Fruit fly (Drosophila melanogaster): ENCODE measurements around the gene lectin-29Ca.
A peak's percentile ranks its signal among the peaks of the same experiment; 100 is the strongest.

Gene lectin-29Ca

DNA sequence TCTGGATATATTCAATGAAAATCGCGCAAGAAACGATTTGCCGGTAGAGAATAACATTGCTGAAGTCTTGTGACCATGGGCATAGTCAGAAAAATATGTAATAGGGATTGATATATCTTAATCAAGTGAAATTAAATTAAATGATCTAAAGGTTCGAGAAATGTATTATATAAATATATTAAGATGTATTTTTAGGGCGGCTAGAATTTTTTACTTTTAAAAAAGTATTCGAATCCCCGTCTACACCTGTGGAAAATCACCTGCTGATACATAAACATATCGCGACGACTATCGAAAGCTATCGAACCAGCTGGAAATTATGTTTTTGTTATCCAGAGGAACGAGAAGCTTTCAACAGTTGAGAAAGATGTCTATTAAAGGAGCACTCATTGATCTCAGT, 17.4 kb downstream of the lectin-29Ca start, which contains the start of the genes CG13390 and CG17294 (continued):
- TF ChIP-seq dsx (GFP tag; optimal IDR thresholded peaks at IDR 0.05; ENCODE audit: poor library complexity, severe bottlenecking), result peak; percentile 99
- TF ChIP-seq CG15336 (GFP tag; IDR thresholded peaks at IDR 0.05), result peak; percentile 100
- TF ChIP-seq CG11902 (GFP tag; optimal IDR thresholded peaks at IDR 0.05), result peak; percentile 99
- peak; percentile 99 for TF ChIP-seq CG6276 (GFP tag; optimal IDR thresholded peaks at IDR 0.05)
- TF ChIP-seq esn (GFP tag; optimal IDR thresholded peaks at IDR 0.05), result peak; percentile 99
- TF ChIP-seq Eip93F (GFP tag; optimal IDR thresholded peaks at IDR 0.05), result peak; percentile 99
- peak; percentile 98 for TF ChIP-seq Blimp-1 (GFP tag; optimal IDR thresholded peaks at IDR 0.05)
- peak; percentile 99 for TF ChIP-seq Lpt (GFP tag; optimal IDR thresholded peaks at IDR 0.05)
- peak; percentile 100 for TF ChIP-seq CG10631 (GFP tag; optimal IDR thresholded peaks at IDR 0.05)
- TF ChIP-seq CG6163 (GFP tag; IDR thresholded peaks at IDR 0.05), result peak; percentile 100
- TF ChIP-seq acj6 (GFP tag; optimal IDR thresholded peaks at IDR 0.05), result peak; percentile 100
- TF ChIP-seq CG6792 (GFP tag; optimal IDR thresholded peaks at IDR 0.05), result peak; percentile 99
- peak; percentile 99 for TF ChIP-seq cyc (GFP tag; optimal IDR thresholded peaks at IDR 0.05)
- TF ChIP-seq net (GFP tag; optimal IDR thresholded peaks at IDR 0.05), result peak; percentile 99
- TF ChIP-seq fd59A (GFP tag; optimal IDR thresholded peaks at IDR 0.05), result peak; percentile 98
- peak; percentile 99 for TF ChIP-seq CG6854 (GFP tag; optimal IDR thresholded peaks at IDR 0.05)
- peak; percentile 99 for TF ChIP-seq CG11294 (GFP tag; IDR thresholded peaks at IDR 0.05)
- peak; percentile 99 for TF ChIP-seq pdm3 (GFP tag; optimal IDR thresholded peaks at IDR 0.05)
- TF ChIP-seq eg (GFP tag; IDR thresholded peaks at IDR 0.05), result peak; percentile 100
- TF ChIP-seq fkh (GFP tag; optimal IDR thresholded peaks at IDR 0.05), result peak; percentile 95
- TF ChIP-seq Sox14 (GFP tag; optimal IDR thresholded peaks at IDR 0.05), result peak; percentile 98
- TF ChIP-seq CG6808 (GFP tag; optimal IDR thresholded peaks at IDR 0.05), result peak; percentile 99
- peak; percentile 99 for TF ChIP-seq topi (GFP tag; optimal IDR thresholded peaks at IDR 0.05)
- TF ChIP-seq CG31627 (GFP tag; optimal IDR thresholded peaks at IDR 0.05), result peak; percentile 98

DNA sequence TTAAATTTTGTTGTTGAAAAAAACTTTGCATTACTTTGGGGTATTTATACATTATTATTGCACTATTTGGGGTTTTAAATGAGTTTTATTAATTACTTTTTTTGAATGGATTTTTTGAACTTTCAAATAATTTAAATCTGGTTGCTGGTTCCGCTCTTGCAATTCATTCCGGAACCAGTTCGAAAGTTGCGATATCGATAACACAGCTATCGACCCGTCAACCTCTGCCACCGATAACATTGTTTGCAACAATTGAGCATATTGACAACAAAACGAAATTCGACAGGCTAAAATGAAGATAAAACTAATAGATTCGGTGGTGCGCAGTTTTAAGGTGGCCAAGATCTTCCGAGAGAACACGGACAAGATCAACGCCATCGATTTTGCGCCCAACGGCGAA, 19.8 kb downstream of the lectin-29Ca start, which contains the start of gene Wdr82:
Wdr82 (plus strand) TSS at position 227 of the 400 bp plus-strand sequence.
- TF ChIP-seq cyc (GFP tag; optimal IDR thresholded peaks at IDR 0.05), result no peak
- TF ChIP-seq dsx (GFP tag; optimal IDR thresholded peaks at IDR 0.05; ENCODE audit: poor library complexity, severe bottlenecking), result peak; percentile 70
- TF ChIP-seq Hr38 (GFP tag; optimal IDR thresholded peaks at IDR 0.05), result no peak
- TF ChIP-seq Met (GFP tag; optimal IDR thresholded peaks at IDR 0.05), result no peak
- no peak for TF ChIP-seq pdm3 (GFP tag; optimal IDR thresholded peaks at IDR 0.05)
- TF ChIP-seq Eip93F (GFP tag; optimal IDR thresholded peaks at IDR 0.05), result no peak
- no peak for TF ChIP-seq Hr39 (GFP tag; optimal IDR thresholded peaks at IDR 0.05)
- no peak for TF ChIP-seq CG6808 (GFP tag; optimal IDR thresholded peaks at IDR 0.05)
- TF ChIP-seq Eip78C (GFP tag), result peak; percentile 3
- TF ChIP-seq fd59A (GFP tag; optimal IDR thresholded peaks at IDR 0.05), result no peak
- TF ChIP-seq Sox102F (GFP tag; optimal IDR thresholded peaks at IDR 0.05), result no peak
- no peak for TF ChIP-seq CG15336 (GFP tag; IDR thresholded peaks at IDR 0.05)
- no peak for TF ChIP-seq CG8319 (GFP tag; optimal IDR thresholded peaks at IDR 0.05)
- TF ChIP-seq CG6792 (GFP tag; optimal IDR thresholded peaks at IDR 0.05), result no peak
- no peak for TF ChIP-seq CG34406 (GFP tag; optimal IDR thresholded peaks at IDR 0.05)
- TF ChIP-seq CG11294 (GFP tag; IDR thresholded peaks at IDR 0.05), result no peak
- no peak for TF ChIP-seq CG16779 (tag; optimal IDR thresholded peaks at IDR 0.05)
- TF ChIP-seq Blimp-1 (GFP tag; optimal IDR thresholded peaks at IDR 0.05), result no peak
- TF ChIP-seq CG6276 (GFP tag; optimal IDR thresholded peaks at IDR 0.05), result no peak
- TF ChIP-seq svp (GFP tag), result peak; percentile 82
- no peak for TF ChIP-seq net (GFP tag; optimal IDR thresholded peaks at IDR 0.05)
- no peak for TF ChIP-seq CG4318 (GFP tag; optimal IDR thresholded peaks at IDR 0.05)
- no peak for TF ChIP-seq Ets96B (tag; optimal IDR thresholded peaks at IDR 0.05)
- no peak for TF ChIP-seq CG11902 (GFP tag; optimal IDR thresholded peaks at IDR 0.05)
- no peak for TF ChIP-seq CG11762 (GFP tag; optimal IDR thresholded peaks at IDR 0.05; ENCODE audit: insufficient read depth)

dm6 chr2L:8372248-8372647, 21.8 kb downstream of the lectin-29Ca start:
- TF ChIP-seq CG8319 (GFP tag; optimal IDR thresholded peaks at IDR 0.05) (no peak), svp (GFP tag) (no peak), vri (GFP tag; optimal IDR thresholded peaks at IDR 0.05) (peak; percentile 6), CG8632 (GFP tag; optimal IDR thresholded peaks at IDR 0.05) (no peak)

Data from whole organism, prepupa.